Worm (Caenorhabditis elegans) whole organism, L1 larva: ENCODE measurements around the gene srz-72.

Source experiments
- C16A3.4 ChIP-seq: fragments of 150-350 bp; optimal IDR thresholded peaks from 2 replicates; lab custom pipeline; 2014; ENCODE audit warnings: missing biosample characterization, missing genetic modification characterization
- alr-1 ChIP-seq: fragments of 200-800 bp; sonication (Bioruptor generic); optimal IDR thresholded peaks from 2 replicates; lab custom pipeline; 2018; ENCODE audit warnings: borderline replicate concordance, mild to moderate bottlenecking, missing genetic modification characterization, missing compliant biosample characterization
- aly-2 ChIP-seq: fragments of 150-350 bp; optimal IDR thresholded peaks from 2 replicates; lab custom pipeline; 2014; ENCODE audit warnings: missing biosample characterization, missing genetic modification characterization
- ama-1 ChIP-seq: fragments of 150-350 bp; optimal IDR thresholded peaks from 2 replicates; lab custom pipeline; 2014
- ceh-82 ChIP-seq, 3 experiments: fragments of 150-350 bp in 1 of 3; sonication (generic microtip) in 2 of 3; optimal IDR thresholded peaks; 2 replicates each; lab custom pipeline; 2014 to 2017; ENCODE audit warnings: missing biosample characterization in 3 of 3, missing genetic modification characterization in 3 of 3
- ceh-90 ChIP-seq: sonication (generic microtip); optimal IDR thresholded peaks from 2 replicates; lab custom pipeline; 2016; ENCODE audit warnings: missing genetic modification characterization, missing compliant biosample characterization
- ces-1 ChIP-seq: fragments of 150-350 bp; optimal IDR thresholded peaks from 2 replicates; lab custom pipeline; 2014; ENCODE audit warnings: missing biosample characterization, missing genetic modification reagents, missing genetic modification characterization
- dsc-1 ChIP-seq: sonication (generic microtip); optimal IDR thresholded peaks from 2 replicates; lab custom pipeline; 2016; ENCODE audit warnings: mild to moderate bottlenecking, missing genetic modification characterization, missing compliant biosample characterization
- efl-1 ChIP-seq, 4 experiments: fragments of 150-350 bp; optimal IDR thresholded peaks in 3 of 4; peaks in 1 of 4; 1 replicate in 1 of 4; 2 replicates in 3 of 4; lab custom pipeline; 2014; ENCODE audit warnings: missing biosample characterization in 2 of 4, missing genetic modification characterization in 2 of 4, missing genetic modification reagents in 2 of 4
- efl-3 ChIP-seq: fragments of 200-800 bp; sonication (Bioruptor generic); optimal IDR thresholded peaks from 2 replicates; lab custom pipeline; 2018; ENCODE audit warnings: mild to moderate bottlenecking, missing genetic modification characterization, missing compliant biosample characterization
- egl-13 ChIP-seq: sonication (generic microtip); optimal IDR thresholded peaks from 2 replicates; lab custom pipeline; 2016; ENCODE audit warnings: missing genotype, missing genetic modification reagents, missing genetic modification characterization, missing compliant biosample characterization
- elt-2 ChIP-seq: sonication (generic microtip); optimal IDR thresholded peaks from 2 replicates; lab custom pipeline; 2016; ENCODE audit warnings: missing genetic modification characterization, mild to moderate bottlenecking, inconsistent platforms, missing compliant biosample characterization, missing genetic modification reagents
- elt-3 ChIP-seq, 6 experiments: fragments of 150-350 bp in 1 of 6; sonication (generic microtip); optimal IDR thresholded peaks; 2 replicates each; lab custom pipeline; 2017 to 2018; ENCODE audit warnings: missing biosample characterization in 6 of 6, missing genetic modification characterization in 6 of 6, inconsistent platforms in 1 of 6
- ets-5 ChIP-seq: fragments of 200-800 bp; sonication (Bioruptor generic); IDR thresholded peaks from 2 replicates; pipeline ENCODE4 v1.3.6; 2022; ENCODE audit warnings: missing genetic modification characterization, missing compliant biosample characterization
- fkh-10 ChIP-seq: sonication (generic microtip); optimal IDR thresholded peaks from 2 replicates; lab custom pipeline; 2017; ENCODE audit warnings: missing biosample characterization, missing genetic modification reagents, missing genetic modification characterization
- hlh-4 ChIP-seq: sonication (generic microtip); optimal IDR thresholded peaks from 2 replicates; lab custom pipeline; 2016; ENCODE audit warnings: mild to moderate bottlenecking, missing genetic modification characterization, missing compliant biosample characterization
- hpl-2 ChIP-seq: fragments of 150-350 bp; optimal IDR thresholded peaks from 2 replicates; lab custom pipeline; 2014; ENCODE audit warnings: missing biosample characterization, missing genetic modification reagents, missing genetic modification characterization
- irx-1 ChIP-seq: sonication (generic microtip); optimal IDR thresholded peaks from 2 replicates; lab custom pipeline; 2016; ENCODE audit warnings: missing genetic modification characterization, missing compliant biosample characterization
- jun-1 ChIP-seq: fragments of 150-350 bp; optimal IDR thresholded peaks from 2 replicates; lab custom pipeline; 2014; ENCODE audit warnings: missing biosample characterization, missing genetic modification reagents, missing genetic modification characterization
- lin-13 ChIP-seq: fragments of 150-350 bp; optimal IDR thresholded peaks from 2 replicates; lab custom pipeline; 2014; ENCODE audit warnings: missing biosample characterization, missing genetic modification reagents, missing genetic modification characterization
- lin-15B ChIP-seq: fragments of 150-350 bp; sonication (generic microtip); optimal IDR thresholded peaks from 3 replicates; lab custom pipeline; 2014; ENCODE audit warnings: missing biosample characterization, missing genetic modification characterization
- lin-35 ChIP-seq, 2 experiments: fragments of 150-350 bp; optimal IDR thresholded peaks; 2 replicates each; lab custom pipeline; 2014; ENCODE audit warnings: missing biosample characterization in 2 of 2, missing genetic modification characterization in 2 of 2, missing genetic modification reagents in 2 of 2
- lir-3 ChIP-seq: sonication (generic microtip); optimal IDR thresholded peaks from 2 replicates; lab custom pipeline; 2016; ENCODE audit warnings: mild to moderate bottlenecking, missing genetic modification characterization, moderate library complexity, missing compliant biosample characterization; ENCODE audit not compliant: poor library complexity
- mab-9 ChIP-seq: fragments of 200-800 bp; sonication (Bioruptor generic); IDR thresholded peaks from 2 replicates; pipeline ENCODE4 v1.3.6; 2022; ENCODE audit warnings: missing genetic modification reagents, missing genetic modification characterization, missing compliant biosample characterization
- mdl-1 ChIP-seq, 2 experiments: fragments of 150-350 bp; optimal IDR thresholded peaks; 2 replicates each; lab custom pipeline; 2014 to 2017; ENCODE audit warnings: missing biosample characterization in 2 of 2, missing genetic modification characterization in 2 of 2, inconsistent platforms in 1 of 2
- mef-2 ChIP-seq: fragments of 150-350 bp; optimal IDR thresholded peaks from 2 replicates; lab custom pipeline; 2014; ENCODE audit warnings: missing biosample characterization, missing genetic modification characterization
- nhr-71 ChIP-seq: sonication (generic microtip); optimal IDR thresholded peaks from 2 replicates; lab custom pipeline; 2016; ENCODE audit warnings: mild to moderate bottlenecking, missing genetic modification characterization, moderate library complexity, missing compliant biosample characterization
- nhr-76 ChIP-seq: sonication (generic microtip); optimal IDR thresholded peaks from 2 replicates; lab custom pipeline; 2017; ENCODE audit warnings: missing biosample characterization, missing genetic modification characterization
- nhr-84 ChIP-seq: sonication (generic microtip); optimal IDR thresholded peaks from 2 replicates; lab custom pipeline; 2017; ENCODE audit warnings: missing biosample characterization, missing genetic modification characterization
- pqm-1 ChIP-seq: sonication (generic microtip); optimal IDR thresholded peaks from 3 replicates; lab custom pipeline; 2017; ENCODE audit warnings: missing biosample characterization, missing genetic modification characterization
- rnt-1 ChIP-seq: sonication (generic microtip); optimal IDR thresholded peaks from 2 replicates; lab custom pipeline; 2016; ENCODE audit warnings: mild to moderate bottlenecking, missing genetic modification characterization, moderate library complexity, missing compliant biosample characterization
- snpc-4 ChIP-seq: fragments of 150-350 bp; optimal IDR thresholded peaks from 2 replicates; lab custom pipeline; 2014; ENCODE audit warnings: missing biosample characterization, missing genetic modification characterization
- sox-4 ChIP-seq: sonication (generic microtip); optimal IDR thresholded peaks from 2 replicates; lab custom pipeline; 2016; ENCODE audit warnings: missing genetic modification characterization, missing compliant biosample characterization
- sup-37 ChIP-seq: fragments of 200-800 bp; sonication (Bioruptor generic); optimal IDR thresholded peaks from 2 replicates; lab custom pipeline; 2018; ENCODE audit warnings: mild to moderate bottlenecking, missing genetic modification characterization, missing compliant biosample characterization
- tbx-2 ChIP-seq: sonication (generic microtip); optimal IDR thresholded peaks from 2 replicates; lab custom pipeline; 2016; ENCODE audit warnings: missing genetic modification characterization, missing compliant biosample characterization
- unc-86 ChIP-seq: sonication (generic microtip); optimal IDR thresholded peaks from 2 replicates; lab custom pipeline; 2016; ENCODE audit warnings: missing genetic modification characterization, missing compliant biosample characterization
- vab-15 ChIP-seq: sonication (generic microtip); optimal IDR thresholded peaks from 2 replicates; lab custom pipeline; 2017; ENCODE audit warnings: missing genotype, mild to moderate bottlenecking, missing genetic modification characterization, missing compliant biosample characterization
- zip-4 ChIP-seq: fragments of 200-800 bp; sonication (Bioruptor generic); optimal IDR thresholded peaks from 2 replicates; lab custom pipeline; 2018; ENCODE audit warnings: mild to moderate bottlenecking, missing genetic modification characterization, moderate library complexity, missing compliant biosample characterization
- ztf-4 ChIP-seq: fragments of 150-350 bp; optimal IDR thresholded peaks from 2 replicates; lab custom pipeline; 2014; ENCODE audit warnings: missing biosample characterization, missing genetic modification characterization

srz-72 gene

DNA sequence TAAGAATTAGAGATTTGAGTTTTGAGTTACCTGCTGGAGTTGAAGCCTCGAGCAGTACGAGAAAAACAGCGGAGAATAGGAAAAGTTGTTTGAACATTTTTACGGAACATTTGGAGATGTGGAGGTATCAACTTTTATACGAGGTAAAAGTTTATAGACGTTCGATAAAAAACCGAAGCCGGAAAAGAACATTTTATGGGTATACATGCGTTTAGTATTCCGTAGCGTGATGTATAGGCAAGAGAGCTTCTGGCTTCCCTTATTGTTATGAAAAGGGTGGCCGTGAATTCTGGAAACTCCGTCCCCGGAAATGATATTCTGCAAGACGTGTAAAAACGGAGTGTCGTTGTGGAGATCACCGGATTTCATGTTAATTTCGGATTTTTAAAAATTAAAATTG, 21.5 kb downstream of the srz-72 start, which contains the start of gene K03D3.5:
TSS of gene K03D3.5 (minus strand) at position 101 of the 400 bp plus-strand sequence.
- TF ChIP-seq lin-13 (GFP tag; lab: Kevin White, UChicago) (no peak), dsc-1 (no peak), ama-1 (lab: Kevin White, UChicago) (no peak), alr-1 (tag; lab: Kevin White, UChicago) (no peak), unc-86 (no peak), lin-15B (no peak), aly-2 (tag; lab: Kevin White, UChicago) (no peak), fkh-10 (GFP tag; lab: Kevin White, UChicago) (no peak), pqm-1 (tag; lab: Kevin White, UChicago) (no peak), rnt-1 (tag; lab: Kevin White, UChicago) (no peak), ceh-82 (tag; optimal IDR thresholded peaks at IDR 0.05; lab: Kevin White, UChicago) (no peak), ces-1 (GFP tag; lab: Kevin White, UChicago) (no peak), elt-3 (tag; optimal IDR thresholded peaks at IDR 0.05; lab: Kevin White, UChicago) (no peak), ets-5 (GFP tag; lab: Robert Waterston, UW) (no peak), mdl-1 (tag; optimal IDR thresholded peaks at IDR 0.05; lab: Kevin White, UChicago) (no peak)

DNA sequence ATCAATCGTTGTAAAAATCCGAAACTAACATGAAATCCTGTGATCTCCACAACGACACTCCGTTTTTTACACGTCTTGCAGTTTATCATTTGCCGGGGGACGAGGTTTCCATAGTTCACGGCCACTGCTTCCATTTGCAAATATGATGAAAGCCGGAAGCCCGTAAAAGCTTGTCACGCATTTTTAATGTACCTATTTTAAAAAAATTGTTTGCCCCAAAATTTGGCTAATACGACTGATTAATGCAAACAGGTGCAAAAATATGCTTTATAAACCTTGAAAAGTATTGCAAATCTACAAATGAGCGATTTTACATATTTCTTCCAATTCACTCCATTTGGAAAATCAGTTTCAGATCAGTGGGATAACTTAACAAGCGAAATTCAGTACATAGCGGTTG, 21.9 kb downstream of the srz-72 start, which contains the start of gene srz-61:
TSS of gene srz-61 (plus strand) at position 301 of the 400 bp plus-strand sequence.
- TF ChIP-seq elt-3 (tag; optimal IDR thresholded peaks at IDR 0.05; lab: Kevin White, UChicago) (no peak), irx-1 (tag; lab: Kevin White, UChicago) (no peak), ceh-82 (tag; optimal IDR thresholded peaks at IDR 0.05; lab: Kevin White, UChicago) (no peak), efl-3 (GFP tag; lab: Kevin White, UChicago) (no peak), hpl-2 (GFP tag; lab: Kevin White, UChicago) (no peak), ztf-4 (tag; lab: Kevin White, UChicago) (no peak), jun-1 (tag; lab: Kevin White, UChicago) (no peak), sup-37 (GFP tag; lab: Kevin White, UChicago) (no peak), efl-1 (optimal IDR thresholded peaks at IDR 0.05; lab: Kevin White, UChicago) (no peak), efl-1 (GFP tag; optimal IDR thresholded peaks at IDR 0.05 in 1 of 2; lab: Kevin White, UChicago) (no peak), ceh-90 (tag; lab: Kevin White, UChicago) (no peak), lir-3 (tag; lab: Kevin White, UChicago) (no peak), zip-4 (GFP tag; lab: Kevin White, UChicago) (no peak)

DNA sequence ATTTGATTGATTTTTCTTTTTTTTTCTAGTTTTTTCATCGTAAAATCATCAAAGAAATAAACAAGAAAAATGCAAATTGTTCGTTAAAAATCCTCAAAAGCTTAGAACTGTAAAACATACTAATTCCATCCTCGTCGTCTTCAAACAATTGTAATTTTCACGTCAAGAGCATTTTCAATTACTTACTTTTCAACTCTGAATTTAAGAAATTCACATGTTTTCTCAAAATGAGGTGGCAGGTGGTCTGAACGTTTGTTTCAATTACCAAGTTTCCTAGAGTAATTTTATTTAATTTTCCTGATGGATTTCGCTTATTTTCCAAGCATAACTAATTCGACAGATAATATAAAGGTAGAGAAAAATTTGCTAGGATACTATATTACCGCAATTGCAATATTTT, 24.4 kb downstream of the srz-72 start, which contains the start of gene srz-104:
TSS of gene srz-104 (plus strand) at position 301 of the 400 bp plus-strand sequence.
- TF ChIP-seq efl-3 (GFP tag; lab: Kevin White, UChicago) (no peak), hlh-4 (tag; lab: Kevin White, UChicago) (peak; percentile 11)
- TF ChIP-seq, all 84 proteins: peak for 1

DNA sequence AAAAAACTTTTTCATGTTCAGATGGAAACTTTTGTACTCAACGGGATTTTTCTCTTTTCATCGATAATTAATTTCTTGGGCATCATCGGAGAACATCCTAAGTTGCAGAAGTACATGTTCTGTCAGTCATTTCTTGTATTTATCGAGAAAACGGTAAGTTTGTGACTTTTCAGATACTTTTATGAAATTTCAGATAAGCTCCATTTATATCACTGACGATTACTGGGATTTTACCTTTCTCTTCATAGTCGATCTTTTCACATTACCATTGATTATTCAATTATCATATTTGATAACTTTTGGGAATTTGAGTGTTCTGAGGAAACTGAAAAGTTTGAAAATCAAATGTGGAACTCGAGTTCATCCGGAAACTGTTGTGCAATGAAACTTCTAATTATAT, 25.6 kb downstream of the srz-72 start, which contains the start of gene srz-105:
TSS of gene srz-105 (plus strand) at position 301 of the 400 bp plus-strand sequence.
- TF ChIP-seq nhr-71 (no peak), nhr-84 (tag; lab: Kevin White, UChicago) (no peak), tbx-2 (no peak), pqm-1 (tag; lab: Kevin White, UChicago) (no peak), lin-35 (GFP tag; optimal IDR thresholded peaks at IDR 0.05; lab: Kevin White, UChicago) (no peak), fkh-10 (GFP tag; lab: Kevin White, UChicago) (no peak), mef-2 (tag; lab: Kevin White, UChicago) (no peak), snpc-4 (tag; lab: Kevin White, UChicago) (no peak), egl-13 (tag; lab: Kevin White, UChicago) (no peak), aly-2 (tag; lab: Kevin White, UChicago) (no peak), vab-15 (tag; lab: Kevin White, UChicago) (no peak), mab-9 (GFP tag; lab: Robert Waterston, UW) (no peak), sox-4 (tag; lab: Kevin White, UChicago) (no peak), C16A3.4 (tag; lab: Kevin White, UChicago) (no peak), elt-2 (tag; lab: Kevin White, UChicago) (no peak), nhr-76 (tag; lab: Kevin White, UChicago) (no peak)
